Fruit fly (Drosophila melanogaster) Kc167 (cell line): ENCODE data around the gene CG31088.

Source experiments
- Sin3A ChIP-seq: fragments of >200 bp; optimal IDR thresholded peaks from 2 replicates; lab custom pipeline; 2018; ENCODE audit warnings: missing external identifiers
- psq ChIP-seq: fragments of >200 bp; optimal IDR thresholded peaks from 2 replicates; lab custom pipeline; 2017; ENCODE audit warnings: missing external identifiers
- ttk ChIP-seq: sonication (Bioruptor generic); optimal IDR thresholded peaks from 2 replicates; lab custom pipeline; 2017; ENCODE audit warnings: missing external identifiers

dm6 chr3R:15974235-15974634 is 23.5 kb upstream of the CG31088 start:
- peak; percentile 30 for TF ChIP-seq ttk
- TF ChIP-seq psq (lab: Kevin White, UChicago), result no peak
- no peak for TF ChIP-seq Sin3A (lab: Kevin White, UChicago)
